Fruit fly (Drosophila melanogaster): Measurements from ENCODE around the gene Srp72.

Srp72 gene

DNA sequence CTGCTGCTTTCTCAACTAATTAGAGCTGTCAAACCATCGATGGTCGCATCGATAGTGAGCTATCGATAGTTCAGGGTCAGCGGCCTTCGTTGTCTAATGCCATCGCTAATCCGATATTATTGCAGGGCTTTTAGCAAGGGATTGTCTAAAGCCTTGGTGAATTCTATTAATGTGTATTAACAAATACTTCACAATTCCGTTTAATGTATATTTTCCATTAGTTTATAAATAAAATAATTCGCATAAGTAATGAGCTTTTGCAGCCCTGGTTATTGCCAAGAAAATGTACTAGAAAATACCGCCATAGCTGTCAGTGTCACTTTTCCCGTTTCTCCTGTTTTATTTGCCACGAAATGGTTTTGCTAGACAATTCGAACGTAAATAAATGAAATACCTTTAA, 8.7 kb upstream of the Srp72 start, which contains the start of the genes EloB and Srp14 (continued):
- TF ChIP-seq esg (GFP tag; conservative IDR thresholded peaks at IDR 0.05): peak; percentile 55
- TF ChIP-seq pfk (GFP tag; optimal IDR thresholded peaks at IDR 0.05): no peak
- peak; percentile 77 for TF ChIP-seq CG8388 (GFP tag; optimal IDR thresholded peaks at IDR 0.05)
- peak in 1 of 2 experiments; percentile 82 for TF ChIP-seq bsh (GFP tag; optimal IDR thresholded peaks at IDR 0.05)
- peak; percentile 27 for TF ChIP-seq CG3407 (GFP tag; optimal IDR thresholded peaks at IDR 0.05)
- TF ChIP-seq grn (GFP tag; optimal IDR thresholded peaks at IDR 0.05): no peak
- peak; percentile 18; the same call in 1 of the 2 replicates for TF ChIP-seq bowl (GFP tag; IDR thresholded peaks at IDR 0.05)
- TF ChIP-seq NC2β (GFP tag; optimal IDR thresholded peaks at IDR 0.05): peak; percentile 86
- TF ChIP-seq Xbp1 (GFP tag; optimal IDR thresholded peaks at IDR 0.05): peak; percentile 88
- peak; percentile 77 for TF ChIP-seq CG7987 (GFP tag; optimal IDR thresholded peaks at IDR 0.05)
- TF ChIP-seq Antp (GFP tag; optimal IDR thresholded peaks at IDR 0.05): peak; percentile 83
- TF ChIP-seq BEAF-32 (GFP tag; optimal IDR thresholded peaks at IDR 0.05): peak; percentile 99
- peak; percentile 57 for TF ChIP-seq CG8944 (GFP tag; optimal IDR thresholded peaks at IDR 0.05)
- peak; percentile 53 for TF ChIP-seq Side (GFP tag; optimal IDR thresholded peaks at IDR 0.05)
- TF ChIP-seq CG15011 (GFP tag; optimal IDR thresholded peaks at IDR 0.05): no peak
- peak; percentile 44; the same call in 1 of the 2 replicates for TF ChIP-seq Drgx (GFP tag; IDR thresholded peaks at IDR 0.05)
- peak; percentile 74 for TF ChIP-seq CG3065 (GFP tag; optimal IDR thresholded peaks at IDR 0.05)
- TF ChIP-seq ewg (GFP tag; optimal IDR thresholded peaks at IDR 0.05): no peak
- no peak for TF ChIP-seq sc (optimal IDR thresholded peaks at IDR 0.05)
- TF ChIP-seq sc (GFP tag; optimal IDR thresholded peaks at IDR 0.05): no peak
- no peak for TF ChIP-seq Sox102F (GFP tag; optimal IDR thresholded peaks at IDR 0.05)
- peak; percentile 62 for TF ChIP-seq CG18476 (GFP tag; optimal IDR thresholded peaks at IDR 0.05)
- peak; percentile 66 for TF ChIP-seq Aef1 (GFP tag; IDR thresholded peaks at IDR 0.05)
- no peak for TF ChIP-seq CG6254 (GFP tag; optimal IDR thresholded peaks at IDR 0.05)
- TF ChIP-seq pita (GFP tag; optimal IDR thresholded peaks at IDR 0.05): no peak
- TF ChIP-seq mam (GFP tag; optimal IDR thresholded peaks at IDR 0.05): peak; percentile 86
- peak; percentile 81 for TF ChIP-seq Meics (GFP tag; optimal IDR thresholded peaks at IDR 0.05)
- TF ChIP-seq rib (GFP tag; IDR thresholded peaks at IDR 0.05): peak; percentile 71; the same call in 1 of the 2 replicates
- no peak for TF ChIP-seq Lim3 (GFP tag; IDR thresholded peaks at IDR 0.05)
- peak; percentile 17 for TF ChIP-seq disco-r (GFP tag; optimal IDR thresholded peaks at IDR 0.05)
- peak; percentile 63 for TF ChIP-seq repo (GFP tag; optimal IDR thresholded peaks at IDR 0.05)
- TF ChIP-seq sob (GFP tag; IDR thresholded peaks at IDR 0.05): peak; percentile 87
- peak; percentile 62 for TF ChIP-seq dm (GFP tag; optimal IDR thresholded peaks at IDR 0.05)
- peak; percentile 72 for TF ChIP-seq ara (GFP tag; IDR thresholded peaks at IDR 0.05)
- peak; percentile 88 for TF ChIP-seq CG13424 (tag; optimal IDR thresholded peaks at IDR 0.05)
- peak; percentile 65 for TF ChIP-seq CG18764 (GFP tag; optimal IDR thresholded peaks at IDR 0.05)
- peak; percentile 78 for TF ChIP-seq CG6765 (GFP tag; optimal IDR thresholded peaks at IDR 0.05)
- TF ChIP-seq Deaf1 (tag; optimal IDR thresholded peaks at IDR 0.05): no peak
- peak; percentile 89 for TF ChIP-seq CG32532 (GFP tag; IDR thresholded peaks at IDR 0.05)
- peak; percentile 73 for TF ChIP-seq Blimp-1 (GFP tag; optimal IDR thresholded peaks at IDR 0.05)
- TF ChIP-seq CG3995 (GFP tag; optimal IDR thresholded peaks at IDR 0.05): peak; percentile 32
- no peak for TF ChIP-seq Nf-YA (GFP tag; IDR thresholded peaks at IDR 0.05)
- peak; percentile 96 for TF ChIP-seq bbx (GFP tag; IDR thresholded peaks at IDR 0.05; ENCODE audit: partially characterized antibody)
- peak; percentile 99 for TF ChIP-seq Dll (GFP tag; IDR thresholded peaks at IDR 0.05; ENCODE audit: partially characterized antibody)
- peak; percentile 87 for TF ChIP-seq CG15696 (tag; optimal IDR thresholded peaks at IDR 0.05)
- peak; percentile 96 for TF ChIP-seq sens (GFP tag)
- peak; percentile 88 for TF ChIP-seq phol (tag; optimal IDR thresholded peaks at IDR 0.05)
- no peak for TF ChIP-seq CG10321 (GFP tag; IDR thresholded peaks at IDR 0.05)
- no peak for TF ChIP-seq tio (GFP tag; optimal IDR thresholded peaks at IDR 0.05)
- TF ChIP-seq CG13296 (GFP tag; optimal IDR thresholded peaks at IDR 0.05): peak; percentile 81
- TF ChIP-seq D19B (GFP tag; optimal IDR thresholded peaks at IDR 0.05): no peak
- peak; percentile 95 for TF ChIP-seq Sin3A (optimal IDR thresholded peaks at IDR 0.05)
